Worm (Caenorhabditis elegans): ENCODE data around the gene sdz-21.

Gene sdz-21

DNA sequence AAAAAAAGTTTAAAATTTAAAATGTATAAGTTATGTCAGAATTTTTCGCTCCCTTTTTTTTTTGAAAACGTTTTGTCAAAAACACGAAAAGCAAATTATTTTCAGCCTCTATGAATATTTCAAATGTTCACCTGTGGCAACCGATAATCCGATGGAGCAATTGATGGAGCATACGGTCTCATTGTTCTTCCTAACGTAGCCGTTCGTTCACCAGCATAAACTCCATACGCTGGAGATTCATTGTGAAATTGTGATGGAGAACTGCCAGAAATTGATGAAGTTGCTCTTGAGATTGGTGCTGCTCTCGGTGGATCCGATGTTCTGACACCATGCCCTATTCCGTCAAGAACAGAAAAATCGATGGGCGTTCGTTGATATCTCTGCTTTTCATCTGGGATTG lies 35.0 kb upstream of the sdz-21 start:
- TF ChIP-seq efl-1 (GFP tag; optimal IDR thresholded peaks at IDR 0.05) (no peak), sea-2 (GFP tag; IDR thresholded peaks at IDR 0.05) (no peak), aptf-2 (GFP tag; conservative IDR thresholded peaks at IDR 0.05) (no peak), Y53G8AR.9 (GFP tag; conservative IDR thresholded peaks at IDR 0.05) (no peak), tlf-1 (GFP tag; optimal IDR thresholded peaks at IDR 0.05) (no peak), attf-3 (GFP tag; conservative IDR thresholded peaks at IDR 0.05) (no peak), Y53F4B.3 (GFP tag; IDR thresholded peaks at IDR 0.05) (no peak), F10E7.11 (tag; optimal IDR thresholded peaks at IDR 0.05) (no peak), pbrm-1 (GFP tag; IDR thresholded peaks at IDR 0.05) (no peak), hlh-12 (tag; optimal IDR thresholded peaks at IDR 0.05) (no peak), sdz-38 (tag; optimal IDR thresholded peaks at IDR 0.05) (no peak), lin-40 (tag; optimal IDR thresholded peaks at IDR 0.05) (no peak), lag-1 (GFP tag; IDR thresholded peaks at IDR 0.05) (no peak), bed-1 (GFP tag; IDR thresholded peaks at IDR 0.05) (no peak), dpl-1 (GFP tag; optimal IDR thresholded peaks at IDR 0.05) (no peak)

DNA sequence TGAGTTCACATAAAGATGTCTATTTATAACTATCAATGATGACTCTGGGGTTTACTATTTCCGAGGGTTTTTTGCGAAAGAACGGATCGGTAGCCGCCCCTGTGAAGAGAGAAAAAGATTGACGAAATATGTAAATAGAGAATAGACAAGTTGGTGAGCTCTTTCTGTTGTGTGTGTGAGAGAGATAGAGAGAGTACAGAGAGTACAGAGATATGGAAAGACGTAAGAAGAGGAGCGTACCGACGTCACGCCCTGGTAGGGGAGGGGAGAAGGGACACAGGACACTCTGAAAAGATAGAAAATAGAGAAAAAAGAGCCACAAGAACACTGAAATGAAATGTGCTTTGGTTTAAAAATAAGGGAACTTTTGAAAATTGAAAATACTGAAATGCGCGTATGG lies 31.4 kb upstream of the sdz-21 start:
- TF ChIP-seq nhr-120 (GFP tag; IDR thresholded peaks at IDR 0.05) (no peak), bed-1 (GFP tag; IDR thresholded peaks at IDR 0.05) (no peak), K12H6.12 (tag; optimal IDR thresholded peaks at IDR 0.05) (peak; percentile 47), hmg-1.2 (GFP tag; IDR thresholded peaks at IDR 0.05) (peak; percentile 44; the same call in 1 of the 2 replicates), cebp-1 (GFP tag; IDR thresholded peaks at IDR 0.05) (no peak), cebp-1 (tag; optimal IDR thresholded peaks at IDR 0.05) (peak; percentile 67), lsl-1 (GFP tag; optimal IDR thresholded peaks at IDR 0.05) (no peak), ceh-91 (GFP tag; IDR thresholded peaks at IDR 0.05) (no peak), rcor-1 (GFP tag; IDR thresholded peaks at IDR 0.05) (no peak), attf-3 (GFP tag; conservative IDR thresholded peaks at IDR 0.05) (0 out of 2 replicates have a peak, but pooled peaks have one; percentile 13), mel-28 (tag; optimal IDR thresholded peaks at IDR 0.05; ENCODE audit: borderline replicate concordance) (no peak), zim-3 (tag; optimal IDR thresholded peaks at IDR 0.05) (no peak), sdz-38 (tag; optimal IDR thresholded peaks at IDR 0.05) (no peak), F10E7.11 (tag; optimal IDR thresholded peaks at IDR 0.05) (no peak), ekl-4 (GFP tag; IDR thresholded peaks at IDR 0.05) (no peak), F23B12.7 (tag; optimal IDR thresholded peaks at IDR 0.05; ENCODE audit: insufficient read depth) (no peak), egl-44 (GFP tag; IDR thresholded peaks at IDR 0.05) (no peak), lin-26 (GFP tag; IDR thresholded peaks at IDR 0.05) (no peak), ZK185.1 (tag; optimal IDR thresholded peaks at IDR 0.05; ENCODE audit: poor library complexity, severe bottlenecking) (peak; percentile 6), attf-5 (GFP tag; optimal IDR thresholded peaks at IDR 0.05) (peak; percentile 5), nhr-80 (tag; optimal IDR thresholded peaks at IDR 0.05) (peak; percentile 40), rec-8 (tag; optimal IDR thresholded peaks at IDR 0.05) (no peak)

DNA sequence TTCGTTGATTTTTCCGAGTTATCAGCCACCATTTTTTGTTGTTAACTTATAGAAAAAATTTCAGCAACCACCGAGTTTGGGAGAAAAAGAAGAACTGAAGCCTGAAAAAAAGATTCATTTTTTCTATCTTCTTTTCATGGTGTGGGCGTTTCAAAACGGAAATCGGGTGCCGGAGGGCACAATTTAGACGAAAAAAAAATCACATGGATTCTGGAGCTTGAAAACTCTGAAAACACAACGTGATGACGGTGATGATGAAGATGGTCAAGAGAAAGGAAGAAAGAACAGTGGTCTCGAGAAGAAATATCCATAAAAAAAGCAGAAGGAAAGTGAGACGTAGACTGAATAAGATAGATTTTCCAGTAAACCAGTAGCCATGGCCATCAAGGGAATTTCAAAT lies 27.2 kb upstream of the sdz-21 start, which contains the start of gene rcan-1:
rcan-1 (minus strand) TSS at position 101 of the 400 bp plus-strand sequence.
- no peak for TF ChIP-seq rcor-1 (GFP tag; IDR thresholded peaks at IDR 0.05)
- TF ChIP-seq aptf-2 (GFP tag; conservative IDR thresholded peaks at IDR 0.05) = no peak
- no peak for TF ChIP-seq cebp-1 (GFP tag; IDR thresholded peaks at IDR 0.05)
- no peak for TF ChIP-seq cebp-1 (tag; optimal IDR thresholded peaks at IDR 0.05)
- no peak for TF ChIP-seq ztf-22 (GFP tag; optimal IDR thresholded peaks at IDR 0.05)
- no peak for TF ChIP-seq Y56A3A.18 (GFP tag; IDR thresholded peaks at IDR 0.05)
- no peak for TF ChIP-seq F49E8.2 (tag; optimal IDR thresholded peaks at IDR 0.05; ENCODE audit: insufficient read depth)
- no peak for TF ChIP-seq ztf-25 (GFP tag; IDR thresholded peaks at IDR 0.05)
